Worm (Caenorhabditis elegans) whole organism, L1 larva: ENCODE results near the gene dnsn-1.

Experiments
- F16B12.6 ChIP-seq: fragments of 150-350 bp; optimal IDR thresholded peaks from 2 replicates; lab custom pipeline; 2014; ENCODE audit warnings: missing biosample characterization, missing genetic modification characterization
- aly-2 ChIP-seq: fragments of 150-350 bp; optimal IDR thresholded peaks from 2 replicates; lab custom pipeline; 2014; ENCODE audit warnings: missing biosample characterization, missing genetic modification characterization
- ama-1 ChIP-seq: fragments of 150-350 bp; optimal IDR thresholded peaks from 2 replicates; lab custom pipeline; 2014
- ceh-63 ChIP-seq: fragments of 200-800 bp; sonication (Bioruptor generic); optimal IDR thresholded peaks from 2 replicates; lab custom pipeline; 2018; ENCODE audit warnings: mild to moderate bottlenecking, missing genetic modification characterization, missing compliant biosample characterization
- ceh-8 ChIP-seq: fragments of 200-800 bp; sonication (Bioruptor generic); optimal IDR thresholded peaks from 2 replicates; lab custom pipeline; 2018; ENCODE audit warnings: mild to moderate bottlenecking, missing genetic modification characterization, moderate library complexity, missing compliant biosample characterization
- ces-1 ChIP-seq: fragments of 150-350 bp; optimal IDR thresholded peaks from 2 replicates; lab custom pipeline; 2014; ENCODE audit warnings: missing biosample characterization, missing genetic modification reagents, missing genetic modification characterization
- efl-1 ChIP-seq, 4 experiments: fragments of 150-350 bp; optimal IDR thresholded peaks in 3 of 4; peaks in 1 of 4; 1 replicate in 1 of 4; 2 replicates in 3 of 4; lab custom pipeline; 2014; ENCODE audit warnings: missing biosample characterization in 2 of 4, missing genetic modification characterization in 2 of 4, missing genetic modification reagents in 2 of 4
- egl-27 ChIP-seq, 2 experiments: fragments of 150-350 bp in 1 of 2; sonication (generic microtip); optimal IDR thresholded peaks; 3 replicates each; lab custom pipeline; 2017 to 2018; ENCODE audit warnings: missing biosample characterization in 2 of 2, missing genetic modification characterization in 2 of 2, missing genetic modification reagents in 2 of 2
- elt-3 ChIP-seq, 6 experiments: fragments of 150-350 bp in 1 of 6; sonication (generic microtip); optimal IDR thresholded peaks; 2 replicates each; lab custom pipeline; 2017 to 2018; ENCODE audit warnings: missing biosample characterization in 6 of 6, missing genetic modification characterization in 6 of 6, inconsistent platforms in 1 of 6
- fkh-8 ChIP-seq: sonication (generic microtip); optimal IDR thresholded peaks from 2 replicates; lab custom pipeline; 2016; ENCODE audit warnings: mild to moderate bottlenecking, missing genetic modification characterization, missing compliant biosample characterization
- hlh-17 ChIP-seq: fragments of 200-800 bp; sonication (Bioruptor generic); optimal IDR thresholded peaks from 2 replicates; lab custom pipeline; 2018; ENCODE audit warnings: missing genetic modification characterization, mild to moderate bottlenecking, missing compliant biosample characterization, moderate library complexity, borderline replicate concordance
- hlh-4 ChIP-seq: sonication (generic microtip); optimal IDR thresholded peaks from 2 replicates; lab custom pipeline; 2016; ENCODE audit warnings: mild to moderate bottlenecking, missing genetic modification characterization, missing compliant biosample characterization
- irx-1 ChIP-seq: sonication (generic microtip); optimal IDR thresholded peaks from 2 replicates; lab custom pipeline; 2016; ENCODE audit warnings: missing genetic modification characterization, missing compliant biosample characterization
- jun-1 ChIP-seq: fragments of 150-350 bp; optimal IDR thresholded peaks from 2 replicates; lab custom pipeline; 2014; ENCODE audit warnings: missing biosample characterization, missing genetic modification reagents, missing genetic modification characterization
- lin-13 ChIP-seq: fragments of 150-350 bp; optimal IDR thresholded peaks from 2 replicates; lab custom pipeline; 2014; ENCODE audit warnings: missing biosample characterization, missing genetic modification reagents, missing genetic modification characterization
- lin-14 ChIP-seq: fragments of 200-800 bp; sonication (Bioruptor generic); optimal IDR thresholded peaks from 2 replicates; lab custom pipeline; 2018; ENCODE audit warnings: mild to moderate bottlenecking, missing genetic modification characterization, moderate library complexity, missing compliant biosample characterization
- lin-35 ChIP-seq, 2 experiments: fragments of 150-350 bp; optimal IDR thresholded peaks; 2 replicates each; lab custom pipeline; 2014; ENCODE audit warnings: missing biosample characterization in 2 of 2, missing genetic modification characterization in 2 of 2, missing genetic modification reagents in 2 of 2
- lin-39 ChIP-seq: fragments of 150-350 bp; optimal IDR thresholded peaks from 2 replicates; lab custom pipeline; 2014; ENCODE audit warnings: missing biosample characterization, missing genetic modification reagents, missing genetic modification characterization
- lsy-2 ChIP-seq, 2 experiments: fragments of 150-350 bp; optimal IDR thresholded peaks; 2 replicates each; lab custom pipeline; 2014; ENCODE audit warnings: missing biosample characterization in 2 of 2, missing genetic modification characterization in 2 of 2
- mab-9 ChIP-seq: fragments of 200-800 bp; sonication (Bioruptor generic); IDR thresholded peaks from 2 replicates; pipeline ENCODE4 v1.3.6; 2022; ENCODE audit warnings: missing genetic modification reagents, missing genetic modification characterization, missing compliant biosample characterization
- mdl-1 ChIP-seq, 2 experiments: fragments of 150-350 bp; optimal IDR thresholded peaks; 2 replicates each; lab custom pipeline; 2014 to 2017; ENCODE audit warnings: missing biosample characterization in 2 of 2, missing genetic modification characterization in 2 of 2, inconsistent platforms in 1 of 2
- nhr-11 ChIP-seq: fragments of 150-350 bp; optimal IDR thresholded peaks from 2 replicates; lab custom pipeline; 2014; ENCODE audit warnings: missing biosample characterization, missing genetic modification characterization
- nhr-12 ChIP-seq: sonication (generic microtip); optimal IDR thresholded peaks from 2 replicates; lab custom pipeline; 2017; ENCODE audit warnings: missing biosample characterization, missing genetic modification characterization
- nhr-19 ChIP-seq: fragments of 200-800 bp; sonication (Bioruptor generic); conservative IDR thresholded peaks from 2 replicates; pipeline ENCODE4 v1.3.6; 2022; ENCODE audit warnings: missing genetic modification characterization, missing compliant biosample characterization
- nhr-84 ChIP-seq: sonication (generic microtip); optimal IDR thresholded peaks from 2 replicates; lab custom pipeline; 2017; ENCODE audit warnings: missing biosample characterization, missing genetic modification characterization
- nhr-85 ChIP-seq: sonication (generic microtip); peaks from one replicate; lab custom pipeline; 2016; ENCODE audit warnings: missing genetic modification characterization, inconsistent platforms, missing compliant biosample characterization
- pag-3 ChIP-seq: sonication (generic microtip); optimal IDR thresholded peaks from 2 replicates; lab custom pipeline; 2017; ENCODE audit warnings: missing genetic modification characterization, mild to moderate bottlenecking, missing compliant biosample characterization, antibody characterized with exemption, borderline replicate concordance; ENCODE audit not compliant: insufficient read depth
- pax-3 ChIP-seq: fragments of 200-800 bp; sonication (Bioruptor generic); optimal IDR thresholded peaks from 2 replicates; lab custom pipeline; 2018; ENCODE audit warnings: mild to moderate bottlenecking, missing genetic modification characterization, moderate library complexity, missing compliant biosample characterization
- pqm-1 ChIP-seq: sonication (generic microtip); optimal IDR thresholded peaks from 3 replicates; lab custom pipeline; 2017; ENCODE audit warnings: missing biosample characterization, missing genetic modification characterization
- rnt-1 ChIP-seq: sonication (generic microtip); optimal IDR thresholded peaks from 2 replicates; lab custom pipeline; 2016; ENCODE audit warnings: mild to moderate bottlenecking, missing genetic modification characterization, moderate library complexity, missing compliant biosample characterization
- snu-23 ChIP-seq: sonication (generic microtip); optimal IDR thresholded peaks from 2 replicates; lab custom pipeline; 2016; ENCODE audit warnings: missing genetic modification characterization, missing compliant biosample characterization
- sptf-1 ChIP-seq: fragments of 150-350 bp; optimal IDR thresholded peaks from 2 replicates; lab custom pipeline; 2014; ENCODE audit warnings: missing biosample characterization, missing genetic modification characterization
- sup-37 ChIP-seq: fragments of 200-800 bp; sonication (Bioruptor generic); optimal IDR thresholded peaks from 2 replicates; lab custom pipeline; 2018; ENCODE audit warnings: mild to moderate bottlenecking, missing genetic modification characterization, missing compliant biosample characterization
- swsn-7 ChIP-seq: sonication (generic microtip); optimal IDR thresholded peaks from 2 replicates; lab custom pipeline; 2016; ENCODE audit warnings: missing genetic modification characterization, missing compliant biosample characterization
- tbx-2 ChIP-seq: sonication (generic microtip); optimal IDR thresholded peaks from 2 replicates; lab custom pipeline; 2016; ENCODE audit warnings: missing genetic modification characterization, missing compliant biosample characterization
- unc-62 ChIP-seq: fragments of 150-350 bp; optimal IDR thresholded peaks from 2 replicates; lab custom pipeline; 2014; ENCODE audit warnings: missing biosample characterization, missing genetic modification reagents, missing genetic modification characterization
- unc-86 ChIP-seq: sonication (generic microtip); optimal IDR thresholded peaks from 2 replicates; lab custom pipeline; 2016; ENCODE audit warnings: missing genetic modification characterization, missing compliant biosample characterization
- unc-98 ChIP-seq: fragments of 200-800 bp; sonication (Bioruptor generic); IDR thresholded peaks from 2 replicates; pipeline ENCODE4 v1.3.6; 2022; ENCODE audit warnings: missing genetic modification characterization, missing compliant biosample characterization
- zip-4 ChIP-seq: fragments of 200-800 bp; sonication (Bioruptor generic); optimal IDR thresholded peaks from 2 replicates; lab custom pipeline; 2018; ENCODE audit warnings: mild to moderate bottlenecking, missing genetic modification characterization, moderate library complexity, missing compliant biosample characterization

dnsn-1 gene

DNA sequence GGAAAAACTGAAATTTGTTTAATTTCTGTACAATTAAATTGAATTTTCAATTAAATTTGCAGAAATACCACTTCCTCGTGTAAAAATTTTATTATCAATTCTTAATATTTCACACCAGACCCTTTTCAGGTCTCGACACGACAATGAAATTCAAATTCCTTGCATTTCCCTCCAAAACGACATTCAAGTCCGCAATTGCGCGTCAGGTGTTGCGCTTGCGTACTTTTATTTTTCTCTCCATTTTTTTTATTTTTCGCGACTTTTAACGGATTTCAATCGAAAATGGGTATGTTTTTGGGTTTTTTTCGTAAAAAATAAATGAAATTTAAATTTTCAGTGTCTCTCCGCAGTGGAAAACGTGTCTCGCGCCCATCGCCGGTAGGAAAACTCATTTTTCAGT is 24.8 kb downstream of the dnsn-1 start, which contains the start of gene C03H5.3 (continued):
- no peak for TF ChIP-seq pag-3 (tag; lab: Kevin White, UChicago)
- peak; percentile 27 for TF ChIP-seq irx-1 (tag; lab: Kevin White, UChicago)
- no peak for TF ChIP-seq ces-1
- TF ChIP-seq pax-3 (tag; lab: Kevin White, UChicago) = no peak
- no peak for TF ChIP-seq sptf-1 (tag; lab: Kevin White, UChicago)
- TF ChIP-seq hlh-17 (GFP tag; lab: Kevin White, UChicago) = no peak
- TF ChIP-seq rnt-1 (tag; lab: Kevin White, UChicago) = no peak
- TF ChIP-seq aly-2 = no peak
- peak; percentile 23 for TF ChIP-seq fkh-8 (tag; lab: Kevin White, UChicago)
- TF ChIP-seq egl-27 (tag; optimal IDR thresholded peaks at IDR 0.05; lab: Kevin White, UChicago) = no peak
- no peak for TF ChIP-seq mab-9 (GFP tag; lab: Robert Waterston, UW)
- TF ChIP-seq pqm-1 = no peak
- peak; percentile 60 for TF ChIP-seq swsn-7 (tag; lab: Kevin White, UChicago)
- peak; percentile 96 for TF ChIP-seq F16B12.6 (tag; lab: Kevin White, UChicago)
- TF ChIP-seq lin-14 = no peak
- peak in 1 of 2 experiments; percentile 8 for TF ChIP-seq mdl-1 (tag; optimal IDR thresholded peaks at IDR 0.05; lab: Kevin White, UChicago)
- TF ChIP-seq lin-35 (GFP tag; optimal IDR thresholded peaks at IDR 0.05; lab: Kevin White, UChicago) = peak; percentile 92 to 96
- no peak for TF ChIP-seq jun-1 (tag; lab: Kevin White, UChicago)
- TF ChIP-seq lin-39 = no peak
- TF ChIP-seq tbx-2 = peak; percentile 73
- no peak for TF ChIP-seq elt-3 (tag; optimal IDR thresholded peaks at IDR 0.05; lab: Kevin White, UChicago)
- no peak for TF ChIP-seq hlh-4 (tag; lab: Kevin White, UChicago)
- TF ChIP-seq nhr-84 (tag; lab: Kevin White, UChicago) = no peak
- peak; percentile 70 for TF ChIP-seq snu-23 (GFP tag; lab: Kevin White, UChicago)
- TF ChIP-seq unc-62 (GFP tag; lab: Kevin White, UChicago) = no peak
- no peak for TF ChIP-seq sup-37 (GFP tag; lab: Kevin White, UChicago)
- TF ChIP-seq lsy-2 (tag; optimal IDR thresholded peaks at IDR 0.05; lab: Kevin White, UChicago) = peak; percentile 70 to 78
- TF ChIP-seq nhr-19 (GFP tag; lab: Robert Waterston, UW) = peak; percentile 31; the same call in 1 of the 2 replicates
- TF ChIP-seq, all 84 proteins: peak for 28

DNA sequence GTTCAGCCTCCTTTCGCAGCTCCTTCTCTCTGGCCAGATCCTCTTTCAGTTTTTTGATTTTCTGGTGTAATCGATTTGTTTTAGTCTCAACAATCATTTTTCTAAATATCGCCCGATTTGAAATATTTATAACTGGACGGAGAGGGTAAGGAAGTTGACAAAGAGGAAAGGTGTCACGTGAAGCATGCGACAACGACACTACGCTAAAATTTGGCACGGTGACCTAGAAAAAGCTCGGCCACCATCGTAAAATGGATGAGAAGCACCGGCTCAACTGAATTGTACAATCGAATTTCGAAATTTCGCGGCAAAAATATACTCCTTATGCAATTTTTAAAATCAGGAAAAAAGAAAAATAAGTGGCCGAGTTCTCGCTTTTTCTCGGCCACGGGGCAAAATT is 25.5 kb downstream of the dnsn-1 start, which contains the start of gene C03H5.5:
C03H5.5 (minus strand) TSS at position 101 of the 400 bp plus-strand sequence.
- no peak for TF ChIP-seq efl-1 (optimal IDR thresholded peaks at IDR 0.05; lab: Kevin White, UChicago)
- peak in 1 of 2 experiments; percentile 80 for TF ChIP-seq efl-1 (GFP tag; optimal IDR thresholded peaks at IDR 0.05 in 1 of 2; lab: Kevin White, UChicago)
- TF ChIP-seq unc-86 (tag; lab: Kevin White, UChicago) = no peak
- no peak for TF ChIP-seq sup-37 (GFP tag; lab: Kevin White, UChicago)

DNA sequence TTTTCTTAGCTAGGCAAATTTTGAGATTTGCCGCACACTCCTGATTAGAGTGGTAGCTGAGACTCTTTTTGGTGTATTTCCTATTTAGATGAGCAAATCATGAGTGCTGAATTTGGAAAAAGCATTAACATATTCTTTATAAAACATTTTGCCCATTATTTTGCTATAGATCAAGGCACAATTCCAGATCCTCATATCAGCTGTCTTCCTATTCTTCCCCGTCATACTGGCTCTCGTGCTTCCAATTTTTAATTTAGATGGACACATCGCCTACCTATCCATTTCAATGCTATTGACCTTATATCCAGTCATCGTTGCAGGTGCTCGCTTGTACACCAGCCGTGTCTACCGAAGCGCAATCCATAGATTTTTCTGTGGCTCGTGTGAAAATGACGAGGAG is 30.8 kb downstream of the dnsn-1 start, which contains the start of gene C03H5.7:
C03H5.7 (plus strand) TSS at position 301 of the 400 bp plus-strand sequence.
- TF ChIP-seq hlh-17 (GFP tag; lab: Kevin White, UChicago) (no peak), nhr-11 (tag; lab: Kevin White, UChicago) (no peak), ceh-63 (GFP tag; lab: Kevin White, UChicago) (no peak), unc-98 (GFP tag; lab: Robert Waterston, UW) (no peak), fkh-8 (tag; lab: Kevin White, UChicago) (no peak), nhr-12 (tag; lab: Kevin White, UChicago) (no peak), zip-4 (GFP tag; lab: Kevin White, UChicago) (no peak), jun-1 (tag; lab: Kevin White, UChicago) (no peak)

DNA sequence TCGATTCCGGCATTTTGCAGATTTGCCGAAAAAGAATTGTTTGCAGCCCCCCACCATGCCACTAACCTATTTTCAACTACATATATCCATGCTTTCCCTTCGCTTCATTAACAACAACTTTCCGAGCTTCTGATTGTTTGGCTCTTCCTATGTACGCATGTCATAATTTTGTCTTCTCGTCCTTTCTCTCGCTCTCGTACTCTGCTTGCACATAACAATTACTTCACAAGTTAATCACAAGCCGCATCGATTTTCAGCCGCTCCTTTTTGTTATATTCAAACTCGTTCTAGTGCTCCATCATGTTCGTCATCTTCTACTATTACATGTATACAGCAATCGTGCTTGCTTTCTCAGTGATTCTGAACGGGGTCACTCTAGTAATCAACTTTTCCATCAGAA is 32.4 kb downstream of the dnsn-1 start, which contains the start of gene C03H5.9:
C03H5.9 (plus strand) TSS at position 301 of the 400 bp plus-strand sequence.
- TF ChIP-seq nhr-12 (tag; lab: Kevin White, UChicago) (no peak), unc-86 (tag; lab: Kevin White, UChicago) (no peak), snu-23 (GFP tag; lab: Kevin White, UChicago) (no peak), lin-13 (no peak), nhr-85 (tag; lab: Kevin White, UChicago) (peak; percentile 39), fkh-8 (tag; lab: Kevin White, UChicago) (no peak), ceh-8 (GFP tag; lab: Kevin White, UChicago) (no peak), ama-1 (lab: Kevin White, UChicago) (no peak)
